Fruit fly (Drosophila melanogaster) whole organism, embryonic: ENCODE measurements around the gene CG9682.

ENCODE experiments used
- Atf6 ChIP-seq: fragments of 200-800 bp; sonication (Bioruptor generic); IDR thresholded peaks from 2 replicates; pipeline ENCODE4 v1.3.6; 2022; ENCODE audit warnings: missing biosample characterization, missing genetic modification characterization
- C15 ChIP-seq: fragments of 200-800 bp; sonication (Bioruptor generic); IDR thresholded peaks from 3 replicates; pipeline ENCODE4 v1.3.6; 2022; ENCODE audit warnings: missing biosample characterization, missing genetic modification characterization
- CG10274 ChIP-seq: fragments of 200-800 bp; sonication (Bioruptor generic); optimal IDR thresholded peaks from 3 replicates; lab custom pipeline; 2017; ENCODE audit warnings: missing biosample characterization, mild to moderate bottlenecking, missing genetic modification characterization
- CG11723 ChIP-seq: fragments of 200-800 bp; sonication (Bioruptor generic); optimal IDR thresholded peaks from 2 replicates; lab custom pipeline; 2017; ENCODE audit warnings: missing biosample characterization, mild to moderate bottlenecking, missing genetic modification characterization
- CG12299 ChIP-seq: fragments of 200-800 bp; sonication (Bioruptor generic); optimal IDR thresholded peaks from 2 replicates; lab custom pipeline; 2018; ENCODE audit warnings: missing biosample characterization, mild to moderate bottlenecking, missing genetic modification characterization
- CG12391 ChIP-seq: fragments of 200-800 bp; sonication (Bioruptor generic); optimal IDR thresholded peaks from 3 replicates; lab custom pipeline; 2018; ENCODE audit warnings: missing biosample characterization, mild to moderate bottlenecking, missing genetic modification characterization, moderate library complexity
- CG13775 ChIP-seq: fragments of 200-800 bp; sonication (Bioruptor generic); optimal IDR thresholded peaks from 3 replicates; lab custom pipeline; 2017; ENCODE audit warnings: missing biosample characterization, mild to moderate bottlenecking, missing genetic modification characterization
- CG15073 ChIP-seq: fragments of 200-800 bp; sonication (Bioruptor generic); optimal IDR thresholded peaks from 2 replicates; lab custom pipeline; 2016; ENCODE audit warnings: missing biosample characterization, missing genetic modification characterization
- CG15269 ChIP-seq: fragments of 200-800 bp; sonication (Bioruptor generic); optimal IDR thresholded peaks from 2 replicates; lab custom pipeline; 2018; ENCODE audit warnings: missing biosample characterization, mild to moderate bottlenecking, missing genetic modification characterization, moderate library complexity
- CG1529 ChIP-seq: fragments of 200-800 bp; sonication (Bioruptor generic); optimal IDR thresholded peaks from 3 replicates; lab custom pipeline; 2018; ENCODE audit warnings: missing biosample characterization, missing genetic modification characterization
- CG16813 ChIP-seq: fragments of 200-800 bp; sonication (Bioruptor generic); IDR thresholded peaks from 3 replicates; pipeline ENCODE4 v1.3.6; 2022; ENCODE audit warnings: missing biosample characterization, missing genetic modification characterization; ENCODE audit not compliant: partially characterized antibody
- CG16863 ChIP-seq: fragments of 200-800 bp; sonication (Bioruptor generic); optimal IDR thresholded peaks from 3 replicates; lab custom pipeline; 2016; ENCODE audit warnings: missing biosample characterization, missing genetic modification characterization
- CG17186 ChIP-seq: fragments of 200-800 bp; sonication (Bioruptor generic); optimal IDR thresholded peaks from 3 replicates; lab custom pipeline; 2017; ENCODE audit warnings: missing biosample characterization, missing genetic modification reagents, missing genetic modification characterization
- CG30403 ChIP-seq: fragments of 200-800 bp; sonication (Bioruptor generic); optimal IDR thresholded peaks from 3 replicates; lab custom pipeline; 2016; ENCODE audit warnings: missing biosample characterization, missing genetic modification characterization
- CG33213 ChIP-seq: fragments of 200-800 bp; sonication (Bioruptor generic); optimal IDR thresholded peaks from 3 replicates; lab custom pipeline; 2016; ENCODE audit warnings: missing biosample characterization, missing genetic modification characterization
- CG3407 ChIP-seq: fragments of 200-800 bp; sonication (Bioruptor generic); optimal IDR thresholded peaks from 2 replicates; lab custom pipeline; 2018; ENCODE audit warnings: missing biosample characterization, mild to moderate bottlenecking, missing genetic modification characterization
- CG43689 ChIP-seq: fragments of 200-800 bp; sonication (Bioruptor generic); IDR thresholded peaks from 2 replicates; pipeline ENCODE4 v1.3.6; 2022; ENCODE audit warnings: missing biosample characterization, missing genetic modification characterization
- CG7357 ChIP-seq: fragments of 200-800 bp; sonication (Bioruptor generic); IDR thresholded peaks from 3 replicates; pipeline ENCODE4 v1.3.6; 2022; ENCODE audit warnings: missing biosample characterization, missing genetic modification characterization
- CG7556 ChIP-seq: fragments of 200-800 bp; sonication (Bioruptor generic); optimal IDR thresholded peaks from 2 replicates; lab custom pipeline; 2017; ENCODE audit warnings: missing biosample characterization, mild to moderate bottlenecking, missing genetic modification characterization
- CG7745 ChIP-seq: fragments of 200-800 bp; sonication (Bioruptor generic); optimal IDR thresholded peaks from 2 replicates; lab custom pipeline; 2018; ENCODE audit warnings: missing biosample characterization, mild to moderate bottlenecking, missing genetic modification characterization, moderate library complexity
- CG7987 ChIP-seq: fragments of 200-800 bp; sonication (Bioruptor generic); optimal IDR thresholded peaks from 2 replicates; lab custom pipeline; 2018; ENCODE audit warnings: missing biosample characterization, mild to moderate bottlenecking, missing genetic modification characterization, moderate library complexity
- CG9817 ChIP-seq: fragments of 200-800 bp; sonication (Bioruptor generic); optimal IDR thresholded peaks from 2 replicates; lab custom pipeline; 2018; ENCODE audit warnings: missing biosample characterization, mild to moderate bottlenecking, missing genetic modification characterization, moderate library complexity
- Camta ChIP-seq: fragments of 200-800 bp; sonication (Bioruptor generic); optimal IDR thresholded peaks from 2 replicates; lab custom pipeline; 2016; ENCODE audit warnings: missing biosample characterization, missing genetic modification characterization
- HHEX ChIP-seq: fragments of 200-800 bp; sonication (Bioruptor generic); optimal IDR thresholded peaks from 3 replicates; lab custom pipeline; 2017; ENCODE audit warnings: missing biosample characterization, mild to moderate bottlenecking, missing genetic modification characterization, missing genetic modification reagents
- HLH4C ChIP-seq: fragments of 200-800 bp; sonication (Bioruptor generic); IDR thresholded peaks from 3 replicates; pipeline ENCODE4 v1.3.6; 2022; ENCODE audit warnings: missing biosample characterization, missing genetic modification characterization; ENCODE audit not compliant: partially characterized antibody
- Hmx ChIP-seq: fragments of 200-800 bp; sonication (Bioruptor generic); optimal IDR thresholded peaks from 2 replicates; lab custom pipeline; 2016; ENCODE audit warnings: missing biosample characterization, missing genetic modification characterization
- Nf-YC ChIP-seq: fragments of 200-800 bp; optimal IDR thresholded peaks from 3 replicates; lab custom pipeline; 2019; ENCODE audit warnings: missing biosample characterization, mild to moderate bottlenecking, missing genetic modification characterization, moderate library complexity
- Opbp ChIP-seq: fragments of 200-800 bp; sonication (Bioruptor generic); IDR thresholded peaks from 3 replicates; pipeline ENCODE4 v1.3.6; 2022; ENCODE audit warnings: missing biosample characterization, missing genetic modification characterization; ENCODE audit not compliant: partially characterized antibody
- Side ChIP-seq: fragments of 200-800 bp; sonication (Bioruptor generic); optimal IDR thresholded peaks from 2 replicates; lab custom pipeline; 2016; ENCODE audit warnings: missing biosample characterization, missing genetic modification characterization
- al ChIP-seq: fragments of 200-800 bp; sonication (Bioruptor generic); IDR thresholded peaks from 2 replicates; pipeline ENCODE4 v1.3.6; 2022; ENCODE audit warnings: missing biosample characterization, missing genetic modification characterization
- bcd ChIP-seq: fragments of 200-800 bp; sonication (Bioruptor generic); optimal IDR thresholded peaks from 2 replicates; lab custom pipeline; 2017; ENCODE audit warnings: missing biosample characterization, mild to moderate bottlenecking, missing genetic modification characterization
- dmrt11E ChIP-seq: fragments of 200-800 bp; sonication (Bioruptor generic); optimal IDR thresholded peaks from 3 replicates; lab custom pipeline; 2018; ENCODE audit warnings: missing biosample characterization, mild to moderate bottlenecking, missing genetic modification characterization, moderate library complexity
- dmrt99B ChIP-seq: fragments of 200-800 bp; sonication (Bioruptor generic); optimal IDR thresholded peaks from 2 replicates; lab custom pipeline; 2018; ENCODE audit warnings: missing biosample characterization, mild to moderate bottlenecking, missing genetic modification characterization, moderate library complexity
- emc ChIP-seq: fragments of 200-800 bp; sonication (Bioruptor generic); optimal IDR thresholded peaks from 2 replicates; lab custom pipeline; 2016; ENCODE audit warnings: missing biosample characterization, missing genetic modification characterization
- en ChIP-seq: fragments of 200-800 bp; sonication (Bioruptor generic); optimal IDR thresholded peaks from 2 replicates; lab custom pipeline; 2016; ENCODE audit warnings: missing biosample characterization, missing genetic modification characterization
- exex ChIP-seq: fragments of 200-800 bp; sonication (Bioruptor generic); optimal IDR thresholded peaks from 4 replicates; lab custom pipeline; 2018; ENCODE audit warnings: missing biosample characterization, mild to moderate bottlenecking, missing genetic modification characterization, moderate library complexity
- fd102C ChIP-seq: fragments of 200-800 bp; sonication (Bioruptor generic); optimal IDR thresholded peaks from 2 replicates; lab custom pipeline; 2018; ENCODE audit warnings: missing biosample characterization, mild to moderate bottlenecking, missing genetic modification characterization, moderate library complexity
- fd3F ChIP-seq: fragments of 200-800 bp; sonication (Bioruptor generic); optimal IDR thresholded peaks from 2 replicates; lab custom pipeline; 2018; ENCODE audit warnings: missing biosample characterization, mild to moderate bottlenecking, missing genetic modification characterization, moderate library complexity
- mam ChIP-seq: fragments of 200-800 bp; sonication (Bioruptor generic); optimal IDR thresholded peaks from 3 replicates; lab custom pipeline; 2016; ENCODE audit warnings: missing biosample characterization, missing genetic modification characterization
- mld ChIP-seq: fragments of 200-800 bp; sonication (Bioruptor generic); IDR thresholded peaks from 3 replicates; pipeline ENCODE4 v1.3.6; 2022; ENCODE audit warnings: missing biosample characterization, missing genetic modification characterization; ENCODE audit not compliant: partially characterized antibody
- nmo ChIP-seq: fragments of 200-800 bp; sonication (Bioruptor generic); optimal IDR thresholded peaks from 2 replicates; lab custom pipeline; 2018; ENCODE audit warnings: missing biosample characterization, mild to moderate bottlenecking, missing genetic modification characterization, moderate library complexity
- p53 ChIP-seq: fragments of 200-800 bp; sonication (Bioruptor generic); optimal IDR thresholded peaks from 2 replicates; lab custom pipeline; 2016; ENCODE audit warnings: missing biosample characterization, missing genetic modification characterization
- phol ChIP-seq: fragments of 200-800 bp; sonication (Bioruptor generic); optimal IDR thresholded peaks from 3 replicates; lab custom pipeline; 2018; ENCODE audit warnings: missing biosample characterization, mild to moderate bottlenecking, missing genetic modification characterization, moderate library complexity
- slbo ChIP-seq: fragments of 200-800 bp; sonication (Bioruptor generic); IDR thresholded peaks from 2 replicates; pipeline ENCODE4 v1.3.6; 2022; ENCODE audit warnings: missing biosample characterization, missing genetic modification characterization
- sna ChIP-seq: fragments of 200-800 bp; sonication (Bioruptor generic); IDR thresholded peaks from 2 replicates; pipeline ENCODE4 v1.3.6; 2022; ENCODE audit warnings: missing biosample characterization, missing genetic modification characterization; ENCODE audit not compliant: partially characterized antibody
- sr ChIP-seq: fragments of 200-800 bp; sonication (Bioruptor generic); IDR thresholded peaks from 3 replicates; pipeline ENCODE4 v1.3.6; 2022; ENCODE audit warnings: missing biosample characterization, missing genetic modification characterization
- sug ChIP-seq: fragments of 200-800 bp; optimal IDR thresholded peaks from 2 replicates; lab custom pipeline; 2019; ENCODE audit warnings: missing biosample characterization, mild to moderate bottlenecking, missing genetic modification characterization, moderate library complexity
- zfh2 ChIP-seq: fragments of 200-800 bp; sonication (Bioruptor generic); optimal IDR thresholded peaks from 2 replicates; lab custom pipeline; 2016; ENCODE audit warnings: missing biosample characterization, missing genetic modification characterization

CG9682 gene

dm6 chr3R:30208766-30209484 is 41.8 kb upstream of the CG9682 start, which contains the start of gene RpS7 (continued):
- TF ChIP-seq CG9817: peak; percentile 56
- peak; percentile 58 for TF ChIP-seq CG1529 (GFP tag; lab: Kevin White, UChicago)
- no peak for TF ChIP-seq p53 (GFP tag; lab: Kevin White, UChicago)
- TF ChIP-seq mld (GFP tag; lab: Robert Waterston, UW): peak; percentile 89
- TF ChIP-seq mam (GFP tag; lab: Kevin White, UChicago): peak; percentile 25
- no peak for TF ChIP-seq CG15073
- TF ChIP-seq HHEX (GFP tag; lab: Kevin White, UChicago): peak; percentile 87
- TF ChIP-seq CG3407: peak; percentile 68
- TF ChIP-seq CG17186 (GFP tag; lab: Kevin White, UChicago): peak; percentile 67
- no peak for TF ChIP-seq CG7745
- peak; percentile 78 for TF ChIP-seq Nf-YC (tag; lab: Kevin White, UChicago)
- peak; percentile 74 for TF ChIP-seq dmrt99B (tag; lab: Kevin White, UChicago)
- peak; percentile 45 for TF ChIP-seq dmrt11E (tag; lab: Kevin White, UChicago)
- peak; percentile 75 for TF ChIP-seq CG15269 (tag; lab: Kevin White, UChicago)
- peak; percentile 66 for TF ChIP-seq CG7556
- TF ChIP-seq CG13775 (GFP tag; lab: Kevin White, UChicago): peak; percentile 86
- TF ChIP-seq C15 (GFP tag; lab: Robert Waterston, UW): peak; percentile 53; the same call in 1 of the 3 replicates
- TF ChIP-seq fd3F (GFP tag; lab: Kevin White, UChicago): peak; percentile 51
- peak; percentile 38; the same call in 2 of the 3 replicates for TF ChIP-seq CG7357 (GFP tag; lab: Robert Waterston, UW)
- peak; percentile 57; the same call in 1 of the 2 replicates for TF ChIP-seq CG43689 (GFP tag; lab: Robert Waterston, UW)
- peak; percentile 98 for TF ChIP-seq CG16813 (GFP tag; lab: Robert Waterston, UW)
- TF ChIP-seq CG7987 (GFP tag; lab: Kevin White, UChicago): peak; percentile 93
- TF ChIP-seq CG12391 (tag; lab: Kevin White, UChicago): peak; percentile 72
- peak; percentile 31 for TF ChIP-seq zfh2 (GFP tag; lab: Kevin White, UChicago)
- peak; percentile 63 for TF ChIP-seq fd102C (GFP tag; lab: Kevin White, UChicago)
- peak; percentile 51 for TF ChIP-seq Side (GFP tag; lab: Kevin White, UChicago)
- peak; percentile 95 for TF ChIP-seq Opbp (GFP tag; lab: Robert Waterston, UW)
- peak; percentile 39 for TF ChIP-seq exex (tag; lab: Kevin White, UChicago)
- peak; percentile 96 for TF ChIP-seq HLH4C (GFP tag; lab: Robert Waterston, UW)
- peak; percentile 71 for TF ChIP-seq Atf6 (GFP tag; lab: Robert Waterston, UW)
- no peak; the same call in 1 of the 3 replicates for TF ChIP-seq sr (GFP tag; lab: Robert Waterston, UW)
- TF ChIP-seq sna (GFP tag; lab: Robert Waterston, UW): peak; percentile 99
- peak; percentile 80 for TF ChIP-seq slbo (GFP tag; lab: Robert Waterston, UW)
- peak; percentile 61 for TF ChIP-seq CG30403 (GFP tag; lab: Kevin White, UChicago)
- no peak for TF ChIP-seq en
- peak; percentile 65 for TF ChIP-seq sug
- peak; percentile 64 for TF ChIP-seq CG33213
- peak; percentile 29 for TF ChIP-seq Camta (GFP tag; lab: Kevin White, UChicago)
- peak; percentile 18 for TF ChIP-seq emc
- TF ChIP-seq CG12299 (tag; lab: Kevin White, UChicago): peak; percentile 76
- peak; percentile 58 for TF ChIP-seq CG10274 (GFP tag; lab: Kevin White, UChicago)
- no peak for TF ChIP-seq CG16863
- peak; percentile 87 for TF ChIP-seq bcd (GFP tag; lab: Kevin White, UChicago)
- TF ChIP-seq phol: peak; percentile 62
- no peak for TF ChIP-seq Hmx
- no peak; the same call in 1 of the 2 replicates for TF ChIP-seq al (GFP tag; lab: Robert Waterston, UW)
- TF ChIP-seq CG11723 (GFP tag; lab: Kevin White, UChicago): peak; percentile 60
- peak; percentile 77 for TF ChIP-seq nmo
